Worm (Caenorhabditis elegans): ENCODE results near the gene arx-5.

DNA sequence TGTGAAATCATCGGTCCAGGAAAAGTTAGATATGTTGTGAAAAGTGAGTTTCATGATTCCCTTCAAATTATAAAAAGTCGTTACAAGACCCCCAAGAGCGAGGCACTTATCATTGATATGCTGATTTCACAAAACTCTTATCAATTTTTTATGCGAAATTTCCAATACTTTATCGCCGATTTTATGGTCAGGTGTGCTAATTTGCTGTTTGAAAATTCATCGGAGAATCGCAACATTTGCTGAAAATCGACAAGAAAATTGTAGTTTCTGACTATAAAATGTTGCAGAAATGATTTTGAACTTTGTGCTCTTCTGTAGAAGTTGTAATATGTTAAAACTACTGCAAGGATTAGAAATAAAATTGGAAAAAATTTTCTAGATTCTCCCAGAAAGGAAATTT lies 13.8 kb upstream of the arx-5 start:
- no peak for TF ChIP-seq lin-13 (GFP tag; optimal IDR thresholded peaks at IDR 0.05)
- no peak for TF ChIP-seq ama-1 (optimal IDR thresholded peaks at IDR 0.05)
- no peak for TF ChIP-seq elt-3 (tag; optimal IDR thresholded peaks at IDR 0.05)
- TF ChIP-seq nhr-77 (tag; optimal IDR thresholded peaks at IDR 0.05): no peak
- no peak for TF ChIP-seq unc-86 (tag; optimal IDR thresholded peaks at IDR 0.05)
- no peak for TF ChIP-seq egl-27 (tag; optimal IDR thresholded peaks at IDR 0.05)
- TF ChIP-seq lin-15B (tag; optimal IDR thresholded peaks at IDR 0.05): no peak
- no peak for TF ChIP-seq unc-62 (GFP tag; optimal IDR thresholded peaks at IDR 0.05)
- no peak for TF ChIP-seq ceh-82 (tag; optimal IDR thresholded peaks at IDR 0.05)
- TF ChIP-seq lin-39 (tag; optimal IDR thresholded peaks at IDR 0.05): no peak

Data from whole organism, L1 larva.